Fruit fly (Drosophila melanogaster): ENCODE data around the gene CG3592.

DNA sequence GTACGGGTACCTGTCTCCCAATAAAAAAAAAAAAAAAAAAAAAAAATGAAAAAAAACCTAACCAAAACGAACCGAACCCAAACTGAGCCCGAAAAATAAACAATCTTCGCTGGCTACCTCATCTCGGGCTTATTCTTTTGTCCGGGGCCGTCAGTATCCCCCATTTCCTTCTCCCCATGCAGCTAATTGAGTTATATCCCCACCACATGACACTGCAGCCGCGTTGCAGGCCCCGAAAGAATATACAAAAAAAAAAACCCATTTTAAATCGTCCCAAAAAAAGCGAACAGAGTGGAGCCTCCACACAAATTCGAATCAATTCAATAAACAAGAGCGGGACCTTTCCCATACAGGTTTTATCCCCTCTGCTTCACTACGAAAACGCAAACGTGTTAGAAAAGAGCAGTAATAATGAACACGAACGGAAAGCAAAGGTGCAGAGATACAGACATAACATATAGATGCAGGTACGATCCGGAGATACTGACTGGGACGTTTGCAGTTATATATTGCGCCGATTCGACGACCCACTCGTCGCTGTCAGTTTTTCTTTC, 29.8 kb downstream of the CG3592 start:
- no peak for TF ChIP-seq dmrt93B (GFP tag; optimal IDR thresholded peaks at IDR 0.05)
- TF ChIP-seq Abd-B (GFP tag; optimal IDR thresholded peaks at IDR 0.05) = no peak
- TF ChIP-seq pan (optimal IDR thresholded peaks at IDR 0.05) = no peak
- peak; percentile 50 for TF ChIP-seq psq (GFP tag; optimal IDR thresholded peaks at IDR 0.05)
- no peak for TF ChIP-seq ey (GFP tag; optimal IDR thresholded peaks at IDR 0.05)
- TF ChIP-seq br (GFP tag; optimal IDR thresholded peaks at IDR 0.05) = peak; percentile 11
- TF ChIP-seq h (GFP tag; optimal IDR thresholded peaks at IDR 0.05) = peak; percentile 3
- TF ChIP-seq usp (GFP tag; optimal IDR thresholded peaks at IDR 0.05) = no peak
- TF ChIP-seq Dfd (GFP tag; optimal IDR thresholded peaks at IDR 0.05) = no peak
- no peak for TF ChIP-seq Dif (GFP tag; optimal IDR thresholded peaks at IDR 0.05; ENCODE audit: partially characterized antibody)
- no peak for TF ChIP-seq tai (GFP tag; optimal IDR thresholded peaks at IDR 0.05)

Measured in whole organism, wandering third instar larva.